Fruit fly (Drosophila melanogaster): ENCODE measurements around the gene CG14073.
A peak's percentile ranks its signal among the peaks of the same experiment; 100 is the strongest.

CG14073 gene

dm6 chr3L:18791232-18792008 lies 29.1 kb downstream of the CG14073 start (continued):
- TF ChIP-seq CG15479 (GFP tag; optimal IDR thresholded peaks at IDR 0.05) (no peak), CG15696 (tag; optimal IDR thresholded peaks at IDR 0.05) (no peak), CG6175 (GFP tag; IDR thresholded peaks at IDR 0.05) (no peak), croc (GFP tag; conservative IDR thresholded peaks at IDR 0.05) (no peak), CG8924 (tag; optimal IDR thresholded peaks at IDR 0.05) (peak; percentile 9), pan (optimal IDR thresholded peaks at IDR 0.05) (no peak), pan (GFP tag; optimal IDR thresholded peaks at IDR 0.05 in 1 of 2, IDR thresholded peaks at IDR 0.05 in 1 of 2) (peak in 1 of 2 experiments; percentile 41), Sry-δ (GFP tag; optimal IDR thresholded peaks at IDR 0.05) (no peak), B-H2 (GFP tag; optimal IDR thresholded peaks at IDR 0.05) (no peak), Dek (tag; optimal IDR thresholded peaks at IDR 0.05) (peak; percentile 29), CG13287 (GFP tag; IDR thresholded peaks at IDR 0.05; ENCODE audit: partially characterized antibody) (no peak), tgo (GFP tag; IDR thresholded peaks at IDR 0.05) (peak; percentile 23; the same call in 1 of the 3 replicates), HmgZ (tag; optimal IDR thresholded peaks at IDR 0.05) (no peak), Rfx (GFP tag; IDR thresholded peaks at IDR 0.05) (peak; percentile 56), sens-2 (GFP tag; IDR thresholded peaks at IDR 0.05) (no peak), CG4730 (GFP tag; IDR thresholded peaks at IDR 0.05) (peak; percentile 18; the same call in 1 of the 2 replicates), tll (GFP tag; optimal IDR thresholded peaks at IDR 0.05) (no peak), schlank (tag; optimal IDR thresholded peaks at IDR 0.05) (no peak), nmo (GFP tag; optimal IDR thresholded peaks at IDR 0.05) (peak; percentile 37), CG13624 (GFP tag; optimal IDR thresholded peaks at IDR 0.05) (no peak), CG6854 (GFP tag; optimal IDR thresholded peaks at IDR 0.05) (no peak), CG11398 (GFP tag; optimal IDR thresholded peaks at IDR 0.05) (peak; percentile 57), CG8359 (GFP tag; optimal IDR thresholded peaks at IDR 0.05; ENCODE audit: borderline replicate concordance) (no peak), D (optimal IDR thresholded peaks at IDR 0.05) (no peak), D (GFP tag; optimal IDR thresholded peaks at IDR 0.05) (no peak), CG14441 (GFP tag; IDR thresholded peaks at IDR 0.05) (peak; percentile 62), lilli (GFP tag; optimal IDR thresholded peaks at IDR 0.05) (peak; percentile 31), Sox102F (GFP tag; optimal IDR thresholded peaks at IDR 0.05) (peak; percentile 37), CG16779 (GFP tag; IDR thresholded peaks at IDR 0.05) (no peak), NFAT (GFP tag; IDR thresholded peaks at IDR 0.05) (no peak), Six4 (GFP tag; optimal IDR thresholded peaks at IDR 0.05) (no peak), sisA (GFP tag; IDR thresholded peaks at IDR 0.05) (peak; percentile 35; the same call in 1 of the 2 replicates), ken (GFP tag; IDR thresholded peaks at IDR 0.05) (no peak), CG34376 (GFP tag; optimal IDR thresholded peaks at IDR 0.05) (peak; percentile 3), Pdp1 (GFP tag; optimal IDR thresholded peaks at IDR 0.05) (peak; percentile 1 to 41), CG17186 (GFP tag; optimal IDR thresholded peaks at IDR 0.05) (no peak), CG31441 (GFP tag; IDR thresholded peaks at IDR 0.05) (peak; percentile 51; the same call in 1 of the 2 replicates), CG3407 (GFP tag; optimal IDR thresholded peaks at IDR 0.05) (no peak), CG3995 (GFP tag; optimal IDR thresholded peaks at IDR 0.05) (no peak), CG4617 (GFP tag; optimal IDR thresholded peaks at IDR 0.05; ENCODE audit: borderline replicate concordance) (no peak), fd3F (GFP tag; optimal IDR thresholded peaks at IDR 0.05) (peak; percentile 32), Scr (GFP tag; IDR thresholded peaks at IDR 0.05; ENCODE audit: partially characterized antibody) (no peak), her (GFP tag; optimal IDR thresholded peaks at IDR 0.05) (no peak), HLH4C (GFP tag; IDR thresholded peaks at IDR 0.05; ENCODE audit: partially characterized antibody) (no peak), sd (tag; optimal IDR thresholded peaks at IDR 0.05) (peak; percentile 82), z (GFP tag; IDR thresholded peaks at IDR 0.05) (no peak), caup (GFP tag; optimal IDR thresholded peaks at IDR 0.05; ENCODE audit: severe bottlenecking) (no peak), sr (GFP tag; IDR thresholded peaks at IDR 0.05) (0 out of 3 replicates have a peak, but pooled peaks have one; percentile 17), CG32772 (GFP tag; IDR thresholded peaks at IDR 0.05) (peak; percentile 68)

Measured in whole organism, embryonic.